Worm (Caenorhabditis elegans): Measurements from ENCODE around the gene C44B7.7.

Gene C44B7.7

DNA sequence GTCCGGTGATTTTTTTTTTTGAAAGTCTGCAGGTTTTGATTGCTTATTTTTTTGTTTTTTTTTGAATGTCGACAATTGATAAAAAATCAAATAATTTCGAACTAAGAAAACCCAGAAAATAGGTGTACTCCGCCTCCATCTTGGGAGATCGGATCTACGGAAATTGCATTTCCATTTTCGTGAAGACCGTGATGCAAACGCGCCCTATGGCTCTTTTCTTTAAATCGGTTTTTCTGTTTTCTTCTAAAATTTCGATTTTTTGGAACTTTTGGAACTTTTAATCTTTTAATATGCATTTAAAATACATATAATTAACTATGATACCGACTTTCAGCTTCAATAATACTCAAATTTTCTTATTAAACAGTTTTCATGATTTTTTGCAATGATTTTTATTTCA, 38.0 kb downstream of the C44B7.7 start:
- TF ChIP-seq sea-2 (GFP tag; optimal IDR thresholded peaks at IDR 0.05) (no peak), egl-27 (tag; optimal IDR thresholded peaks at IDR 0.05) (no peak)

- no peak for TF ChIP-seq nhr-28 (tag; optimal IDR thresholded peaks at IDR 0.05)
- TF ChIP-seq nhr-12 (tag; optimal IDR thresholded peaks at IDR 0.05): no peak
- TF ChIP-seq nhr-76 (tag; optimal IDR thresholded peaks at IDR 0.05): no peak
- TF ChIP-seq ceh-9 (tag; optimal IDR thresholded peaks at IDR 0.05): no peak
- peak; percentile 59 for TF ChIP-seq egl-27 (tag; optimal IDR thresholded peaks at IDR 0.05)
- no peak for TF ChIP-seq nhr-77 (tag; optimal IDR thresholded peaks at IDR 0.05)
- TF ChIP-seq ceh-16 (tag; optimal IDR thresholded peaks at IDR 0.05): no peak
- no peak for TF ChIP-seq mdl-1 (tag; optimal IDR thresholded peaks at IDR 0.05)
- TF ChIP-seq elt-2 (tag; optimal IDR thresholded peaks at IDR 0.05): peak; percentile 28
- TF ChIP-seq egl-5 (tag; optimal IDR thresholded peaks at IDR 0.05): peak; percentile 89
- TF ChIP-seq elt-1 (tag; optimal IDR thresholded peaks at IDR 0.05): no peak
- no peak for TF ChIP-seq unc-62 (GFP tag; optimal IDR thresholded peaks at IDR 0.05)
Measured at ce11 chrII:6841102-6841501, 38.9 kb downstream of the C44B7.7 start.

- peak; percentile 85 for TF ChIP-seq pha-4 (tag; optimal IDR thresholded peaks at IDR 0.05)
- TF ChIP-seq skn-1 (tag; optimal IDR thresholded peaks at IDR 0.05): no peak
Measured at ce11 chrII:6840663-6841062, 39.3 kb downstream of the C44B7.7 start.

DNA sequence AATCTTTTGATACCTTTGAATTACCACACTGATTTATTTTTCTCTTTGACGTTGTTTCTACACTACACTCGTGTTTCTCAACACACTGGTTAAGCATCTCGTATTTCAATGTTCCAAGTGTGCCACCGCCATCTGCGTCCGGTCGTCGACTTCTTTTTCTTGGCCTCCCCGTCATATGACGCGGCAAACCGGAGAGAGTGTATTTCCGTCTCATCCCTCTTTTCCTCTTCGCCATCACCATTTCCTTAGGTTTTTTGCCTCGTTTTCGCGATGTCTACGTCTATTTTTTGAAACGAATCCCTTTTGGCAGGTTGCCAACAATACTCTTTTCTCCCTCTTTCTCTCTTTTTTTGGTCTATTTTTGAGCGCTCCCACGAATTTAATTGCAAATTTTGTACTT, 41.0 kb downstream of the C44B7.7 start:
- TF ChIP-seq tbx-2 (tag; optimal IDR thresholded peaks at IDR 0.05): peak; percentile 26
- no peak for TF ChIP-seq ZK546.5 (tag; optimal IDR thresholded peaks at IDR 0.05)
- TF ChIP-seq nfya-1 (tag; optimal IDR thresholded peaks at IDR 0.05; ENCODE audit: insufficient read depth): peak; percentile 64
- TF ChIP-seq lin-39 (tag; optimal IDR thresholded peaks at IDR 0.05): peak; percentile 75
- TF ChIP-seq mdl-1 (tag; optimal IDR thresholded peaks at IDR 0.05): no peak
- TF ChIP-seq unc-62 (GFP tag; optimal IDR thresholded peaks at IDR 0.05): peak; percentile 40
- TF ChIP-seq daf-12 (tag; optimal IDR thresholded peaks at IDR 0.05): no peak
- TF ChIP-seq elt-1 (tag; optimal IDR thresholded peaks at IDR 0.05): peak; percentile 42
- no peak for TF ChIP-seq egl-5 (tag; optimal IDR thresholded peaks at IDR 0.05)
- no peak for TF ChIP-seq nhr-23 (tag; optimal IDR thresholded peaks at IDR 0.05)
- TF ChIP-seq pha-4 (tag; optimal IDR thresholded peaks at IDR 0.05): no peak
- peak; percentile 39 for TF ChIP-seq elt-2 (tag; optimal IDR thresholded peaks at IDR 0.05)
- no peak for TF ChIP-seq fkh-2 (tag; optimal IDR thresholded peaks at IDR 0.05)
- no peak for TF ChIP-seq ceh-28 (tag; optimal IDR thresholded peaks at IDR 0.05)
- TF ChIP-seq R02D3.7 (tag; optimal IDR thresholded peaks at IDR 0.05): no peak
- no peak for TF ChIP-seq ama-1 (optimal IDR thresholded peaks at IDR 0.05)

DNA sequence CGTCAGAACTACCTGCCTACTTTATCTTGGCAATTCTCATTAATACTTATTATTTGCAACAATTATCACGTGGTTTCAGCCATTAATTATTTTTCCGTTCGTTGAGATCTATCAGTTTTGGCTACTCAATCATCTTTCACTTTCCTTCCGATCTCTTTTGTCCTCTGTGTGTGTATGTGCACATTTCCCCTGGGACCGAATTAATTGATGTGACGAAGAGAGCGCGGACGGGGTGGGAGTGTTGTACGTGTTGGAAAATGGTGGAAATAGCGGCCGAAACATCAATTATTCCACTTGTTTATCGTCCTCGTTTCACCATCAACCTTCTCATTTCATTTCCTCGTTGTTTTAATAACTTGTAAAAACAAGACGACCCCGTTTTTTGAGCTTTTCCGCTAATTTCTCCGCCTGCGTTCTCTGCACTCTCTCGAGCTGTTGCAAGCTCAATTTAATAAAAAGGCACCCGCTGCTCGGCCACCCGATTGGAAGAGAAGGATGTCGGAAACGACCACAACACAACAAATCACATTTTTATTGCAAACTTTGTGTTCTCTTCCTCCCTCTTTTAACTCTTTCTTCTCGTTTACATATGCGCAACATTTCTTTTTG, 41.6 kb downstream of the C44B7.7 start:
- TF ChIP-seq nhr-237 (tag; optimal IDR thresholded peaks at IDR 0.05) (no peak), eor-1 (tag; optimal IDR thresholded peaks at IDR 0.05) (no peak), nhr-43 (tag; optimal IDR thresholded peaks at IDR 0.05; ENCODE audit: poor library complexity, severe bottlenecking) (no peak), ceh-16 (tag; optimal IDR thresholded peaks at IDR 0.05) (no peak), zag-1 (tag; optimal IDR thresholded peaks at IDR 0.05) (no peak), egl-27 (tag; optimal IDR thresholded peaks at IDR 0.05) (peak; percentile 86), elt-1 (tag; optimal IDR thresholded peaks at IDR 0.05) (no peak), fkh-2 (tag; optimal IDR thresholded peaks at IDR 0.05) (no peak), ztf-11 (tag; optimal IDR thresholded peaks at IDR 0.05) (peak; percentile 12), unc-39 (tag; optimal IDR thresholded peaks at IDR 0.05) (peak; percentile 18), lin-39 (tag; optimal IDR thresholded peaks at IDR 0.05) (peak; percentile 72), snpc-4 (tag; optimal IDR thresholded peaks at IDR 0.05) (no peak), lsy-12 (tag; optimal IDR thresholded peaks at IDR 0.05) (no peak), skn-1 (tag; optimal IDR thresholded peaks at IDR 0.05) (no peak), ZK546.5 (tag; optimal IDR thresholded peaks at IDR 0.05) (no peak), tbx-2 (tag; optimal IDR thresholded peaks at IDR 0.05) (peak; percentile 38), ceh-28 (tag; optimal IDR thresholded peaks at IDR 0.05) (no peak), nhr-25 (tag; optimal IDR thresholded peaks at IDR 0.05) (no peak), nhr-77 (tag; optimal IDR thresholded peaks at IDR 0.05) (no peak), ceh-9 (tag; optimal IDR thresholded peaks at IDR 0.05) (no peak), nfya-1 (tag; optimal IDR thresholded peaks at IDR 0.05; ENCODE audit: insufficient read depth) (peak; percentile 41), elt-3 (tag; optimal IDR thresholded peaks at IDR 0.05) (no peak), unc-62 (GFP tag; optimal IDR thresholded peaks at IDR 0.05) (peak; percentile 94), R02D3.7 (tag; optimal IDR thresholded peaks at IDR 0.05) (no peak)

All from whole organism, L3 larva.